Worm (Caenorhabditis elegans) whole organism, L4/young adult: ENCODE results near the gene Y17D7C.1.

Experiments used
- W03F9.2 ChIP-seq: fragments of 150-350 bp; optimal IDR thresholded peaks from 2 replicates; lab custom pipeline; 2014; ENCODE audit warnings: missing biosample characterization, missing genetic modification characterization
- dao-5 ChIP-seq: sonication (generic microtip); optimal IDR thresholded peaks from 2 replicates; lab custom pipeline; 2016; ENCODE audit warnings: missing genotype, missing genetic modification characterization, moderate library complexity, missing compliant biosample characterization
- him-1 ChIP-seq: sonication (generic microtip); optimal IDR thresholded peaks from 2 replicates; lab custom pipeline; 2016; ENCODE audit warnings: missing genotype, missing genetic modification reagents, missing genetic modification characterization, missing compliant biosample characterization

- TF ChIP-seq W03F9.2 (tag; lab: Kevin White, UChicago) (no peak), dao-5 (no peak), him-1 (tag; lab: Kevin White, UChicago) (no peak)
Measured at ce11 chrV:18667179-18667578, 39.2 kb upstream of the Y17D7C.1 start.
